Worm (Caenorhabditis elegans) whole organism, early embryonic: ENCODE results near the gene tpst-2.

ENCODE experiments used
- B0310.2 ChIP-seq: sonication (generic microtip); optimal IDR thresholded peaks from 2 replicates; lab custom pipeline; 2016; ENCODE audit warnings: mild to moderate bottlenecking, missing genetic modification characterization, missing compliant biosample characterization
- aly-1 ChIP-seq: sonication (generic microtip); optimal IDR thresholded peaks from 2 replicates; lab custom pipeline; 2016; ENCODE audit warnings: missing genetic modification characterization, missing compliant biosample characterization
- ama-1 ChIP-seq: fragments of 150-350 bp; optimal IDR thresholded peaks from 2 replicates; lab custom pipeline; 2014
- ceh-36 ChIP-seq: sonication (generic microtip); optimal IDR thresholded peaks from 2 replicates; lab custom pipeline; 2016; ENCODE audit warnings: missing genetic modification characterization, inconsistent platforms, missing compliant biosample characterization
- ets-7 ChIP-seq: sonication (generic microtip); optimal IDR thresholded peaks from 2 replicates; lab custom pipeline; 2016; ENCODE audit warnings: missing genotype, missing genetic modification characterization, missing compliant biosample characterization
- flt-1 ChIP-seq: fragments of 200-800 bp; sonication (Bioruptor generic); IDR thresholded peaks from 2 replicates; pipeline ENCODE4 v1.3.6; 2022; ENCODE audit warnings: missing genetic modification characterization, missing compliant biosample characterization
- hnd-1 ChIP-seq: sonication (generic microtip); optimal IDR thresholded peaks from 2 replicates; lab custom pipeline; 2016; ENCODE audit warnings: missing genetic modification characterization, missing compliant biosample characterization
- pes-1 ChIP-seq: fragments of 200-800 bp; sonication (Bioruptor generic); IDR thresholded peaks from 2 replicates; pipeline ENCODE4 v1.3.6; 2022; ENCODE audit warnings: missing genetic modification reagents, missing genetic modification characterization, missing compliant biosample characterization
- tbx-11 ChIP-seq: fragments of 200-800 bp; sonication (Bioruptor generic); IDR thresholded peaks from 2 replicates; pipeline ENCODE4 v1.3.6; 2022; ENCODE audit warnings: missing genetic modification characterization, missing compliant biosample characterization

ce11 chrIII:762508-762907 is 8.6 kb upstream of the tpst-2 start:
- TF ChIP-seq B0310.2 (tag; lab: Kevin White, UChicago) = no peak
- TF ChIP-seq ama-1 (lab: Kevin White, UChicago) = no peak
- no peak for TF ChIP-seq aly-1 (tag; lab: Kevin White, UChicago)
- TF ChIP-seq ets-7 (tag; lab: Kevin White, UChicago) = no peak
- TF ChIP-seq tbx-11 (GFP tag; lab: Robert Waterston, UW) = no peak
- no peak for TF ChIP-seq flt-1
- TF ChIP-seq hnd-1 = no peak
- no peak for TF ChIP-seq ceh-36 (tag; lab: Kevin White, UChicago)
- no peak for TF ChIP-seq pes-1 (GFP tag; lab: Robert Waterston, UW)
